Fruit fly (Drosophila melanogaster): ENCODE results near the gene polo.

Gene polo

DNA sequence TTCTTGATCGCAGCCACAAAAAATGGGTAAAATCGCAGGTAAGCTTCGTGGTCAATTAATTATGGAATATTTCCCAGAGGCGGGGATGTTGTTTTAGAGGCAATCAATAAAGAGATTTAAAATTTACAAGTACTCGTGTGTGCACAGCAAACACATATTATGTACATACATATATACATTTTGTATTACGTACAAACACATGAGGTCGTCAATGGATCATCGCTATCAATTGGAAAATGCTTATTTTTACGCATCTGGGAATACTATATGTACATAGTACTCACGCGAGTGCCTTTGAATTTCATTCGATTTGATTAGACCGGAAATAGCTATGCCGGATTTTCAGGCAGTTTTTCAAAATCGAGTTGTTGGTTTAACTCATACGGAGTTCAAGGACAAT is 8.3 kb downstream of the polo start:
- TF ChIP-seq CTCF (optimal IDR thresholded peaks at IDR 0.05) (no peak), CG8478 (optimal IDR thresholded peaks at IDR 0.05) (no peak)

DNA sequence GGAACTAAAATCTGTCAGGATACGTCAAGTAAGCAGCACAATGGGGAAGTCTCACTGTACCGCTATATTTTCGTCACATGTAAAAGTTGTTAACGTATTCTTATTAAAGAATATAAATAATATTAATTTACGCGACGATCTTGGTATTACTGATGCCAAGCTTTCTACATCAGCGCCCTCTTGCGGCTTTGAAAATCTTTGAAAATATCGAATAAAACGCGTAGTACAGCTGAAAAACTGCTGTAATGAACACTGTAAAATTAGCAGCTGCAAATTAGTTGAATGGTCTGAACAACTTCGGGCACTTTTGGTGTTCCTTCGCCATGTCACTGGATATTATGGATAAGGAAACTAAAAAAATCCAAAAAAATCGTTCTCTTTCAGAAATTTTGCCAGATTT is 10.6 kb downstream of the polo start:
- TF ChIP-seq CG8478 (optimal IDR thresholded peaks at IDR 0.05) (no peak), CTCF (optimal IDR thresholded peaks at IDR 0.05) (peak; percentile 50 to 78)

DNA sequence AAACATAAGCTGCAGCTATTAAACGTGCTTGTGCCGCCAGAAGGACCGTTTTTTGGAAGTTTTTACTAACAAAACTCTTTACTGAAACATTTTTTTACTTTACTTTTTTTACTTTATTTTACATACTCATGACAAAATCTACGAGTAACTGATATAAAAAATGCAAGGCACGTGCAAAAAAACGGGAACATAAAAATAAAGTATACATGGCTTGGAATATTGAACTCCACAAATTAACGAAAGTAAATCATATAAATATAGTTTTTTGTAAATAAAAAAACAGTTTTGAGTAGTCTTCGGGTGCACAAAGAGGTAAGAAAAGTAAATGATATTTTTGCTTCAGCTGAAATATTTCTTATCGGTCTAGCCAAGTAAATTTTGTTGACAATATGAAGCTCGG is 11.2 kb downstream of the polo start, which contains the start of gene Spn77Bb:
Gene Spn77Bb, plus strand, starts transcription at position 301 of the 400 bp plus-strand sequence.
- TF ChIP-seq CTCF (optimal IDR thresholded peaks at IDR 0.05) (no peak), CG8478 (optimal IDR thresholded peaks at IDR 0.05) (no peak)

DNA sequence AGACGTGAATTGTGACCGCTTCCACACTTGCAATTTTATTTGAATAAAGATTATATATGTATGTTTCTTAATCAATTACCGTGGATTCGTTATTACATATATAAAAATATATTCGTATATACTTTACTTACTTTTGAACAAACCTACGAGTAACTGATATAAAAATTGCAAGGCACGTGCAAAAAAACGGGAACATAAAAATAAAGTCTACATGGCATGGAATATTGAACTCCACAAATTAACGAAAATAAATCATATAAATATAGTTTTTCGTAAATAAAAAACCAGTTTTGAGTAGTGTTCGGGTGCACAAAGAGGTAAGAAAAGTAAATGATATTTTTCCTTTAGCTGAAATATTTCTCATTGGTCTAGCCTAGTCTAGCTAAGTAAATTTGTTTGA is 32.9 kb downstream of the polo start, which contains the start of gene Spn77Bc:
Gene Spn77Bc, plus strand, starts transcription at position 301 of the 400 bp plus-strand sequence.
- TF ChIP-seq CG8478 (optimal IDR thresholded peaks at IDR 0.05): no peak
- TF ChIP-seq CTCF (optimal IDR thresholded peaks at IDR 0.05): no peak

DNA sequence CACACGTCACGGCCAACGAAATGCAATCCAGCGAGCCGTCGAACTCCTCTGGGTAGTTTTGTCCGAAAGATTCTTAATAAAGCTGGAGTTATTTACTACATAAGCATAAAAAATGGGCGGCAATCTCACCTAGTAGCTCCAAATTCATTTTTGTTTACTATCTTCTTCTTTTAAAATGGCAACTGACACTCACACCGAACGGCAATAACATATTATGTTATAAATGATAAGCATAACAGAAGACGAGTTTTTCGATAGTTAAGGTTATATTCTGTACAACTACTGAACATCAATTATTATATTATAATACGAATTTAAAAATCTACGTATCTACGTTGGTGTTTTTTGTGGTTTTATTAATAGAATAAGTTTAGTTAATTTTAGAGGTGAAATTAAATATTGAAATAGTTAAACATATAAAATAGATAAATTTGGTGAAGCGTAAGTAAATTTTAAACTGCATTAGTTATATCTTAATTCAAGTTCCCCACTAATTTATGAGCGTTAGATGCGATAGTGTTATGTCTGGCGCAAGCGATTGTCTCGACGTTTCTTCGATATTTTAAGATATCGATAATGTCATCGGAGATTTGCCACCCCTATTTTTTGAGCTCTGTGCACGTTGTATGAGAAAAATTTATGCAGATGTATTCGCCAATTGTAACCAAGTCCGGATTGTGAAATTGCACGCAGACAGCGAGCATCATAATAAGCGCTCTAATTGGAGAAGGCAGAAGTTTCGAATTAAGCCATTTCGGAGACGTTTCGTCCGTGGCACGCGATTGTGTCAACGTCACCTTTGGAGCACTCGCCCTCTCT is 38.5 kb downstream of the polo start, which contains the start of the genes Rbbp5 and eRF1:
Gene Rbbp5, minus strand, starts transcription at position 181 of the 819 bp plus-strand sequence.
Gene eRF1, plus strand, starts transcription at position 594 of the 819 bp plus-strand sequence.
- TF ChIP-seq CTCF (optimal IDR thresholded peaks at IDR 0.05): no peak

DNA sequence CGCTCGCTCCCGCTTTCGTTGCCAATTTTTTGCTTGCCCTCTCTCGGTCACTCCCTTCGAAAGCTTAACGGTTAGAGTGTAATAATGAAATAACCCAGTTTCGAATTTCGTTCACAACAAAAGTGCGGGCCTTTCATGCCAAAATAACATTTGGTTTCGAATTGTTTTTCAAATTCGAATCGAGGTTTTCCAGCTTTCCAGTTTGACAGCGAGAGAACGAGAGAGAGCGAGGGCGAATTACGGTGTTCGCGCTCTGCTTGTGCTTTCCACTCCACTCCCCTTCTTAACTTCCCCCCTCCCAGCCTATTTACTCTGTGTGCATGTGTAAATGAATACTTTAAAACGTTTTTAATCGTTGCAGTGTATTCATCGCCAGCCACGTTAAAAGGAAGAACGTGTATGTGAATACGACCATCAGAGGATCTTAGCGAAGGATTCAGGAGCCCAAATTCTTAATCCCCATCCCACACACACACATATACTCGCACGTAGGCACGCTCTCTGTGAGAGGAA is 39.2 kb downstream of the polo start:
- TF ChIP-seq CG8478 (optimal IDR thresholded peaks at IDR 0.05): no peak
- TF ChIP-seq CTCF (optimal IDR thresholded peaks at IDR 0.05): no peak

DNA sequence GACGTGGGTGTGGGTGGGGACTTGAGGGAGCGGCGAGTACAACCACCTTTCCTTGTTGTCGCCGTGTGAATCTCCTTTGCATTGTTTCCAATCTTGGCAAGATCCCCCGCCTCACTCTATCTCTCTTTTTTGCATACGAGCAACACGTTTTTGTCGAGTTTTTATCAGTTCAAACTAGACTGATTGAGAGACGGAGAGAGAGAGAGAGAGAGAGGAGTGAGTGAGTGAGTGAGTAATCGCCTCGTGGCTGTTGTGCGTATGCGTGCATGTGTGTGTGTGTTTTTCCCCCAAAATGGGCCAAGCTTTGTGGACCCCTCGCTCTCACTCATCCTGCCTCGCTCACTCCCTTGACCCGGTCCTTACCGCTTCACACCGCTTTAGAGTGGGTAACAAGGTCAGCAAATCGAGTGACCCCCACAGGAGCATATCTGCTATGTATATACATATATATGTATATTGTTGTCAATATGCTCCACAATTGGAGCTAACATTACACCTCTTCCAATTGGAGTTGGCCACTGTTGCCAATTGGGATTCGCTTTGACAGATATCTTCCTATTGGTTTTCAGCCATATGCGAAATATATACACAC is 40.0 kb downstream of the polo start:
- TF ChIP-seq CTCF (optimal IDR thresholded peaks at IDR 0.05) (no peak), CG8478 (optimal IDR thresholded peaks at IDR 0.05) (no peak)

DNA sequence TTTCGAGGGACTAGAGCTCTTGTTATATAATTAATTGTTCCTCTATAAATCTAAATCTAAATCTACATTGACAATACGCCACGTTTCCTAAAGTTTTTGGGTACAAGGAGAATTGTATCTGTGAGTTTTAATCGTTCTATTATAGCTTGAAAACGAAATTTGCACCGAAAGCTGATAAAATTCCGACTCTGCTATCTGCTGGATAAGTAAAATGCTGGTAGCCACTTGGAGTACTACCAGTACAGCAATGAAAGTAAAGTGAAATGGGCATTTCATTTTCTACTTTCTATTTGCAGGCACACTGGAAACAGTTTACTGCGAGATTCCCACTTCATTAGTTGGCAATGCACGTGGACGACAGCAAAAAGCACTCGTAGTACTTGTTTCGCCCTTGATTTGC is 43.7 kb downstream of the polo start, which contains the start of gene CG5618:
Gene CG5618, plus strand, starts transcription at position 301 of the 400 bp plus-strand sequence.
- TF ChIP-seq CTCF (optimal IDR thresholded peaks at IDR 0.05) (no peak), CG8478 (optimal IDR thresholded peaks at IDR 0.05) (no peak)

DNA sequence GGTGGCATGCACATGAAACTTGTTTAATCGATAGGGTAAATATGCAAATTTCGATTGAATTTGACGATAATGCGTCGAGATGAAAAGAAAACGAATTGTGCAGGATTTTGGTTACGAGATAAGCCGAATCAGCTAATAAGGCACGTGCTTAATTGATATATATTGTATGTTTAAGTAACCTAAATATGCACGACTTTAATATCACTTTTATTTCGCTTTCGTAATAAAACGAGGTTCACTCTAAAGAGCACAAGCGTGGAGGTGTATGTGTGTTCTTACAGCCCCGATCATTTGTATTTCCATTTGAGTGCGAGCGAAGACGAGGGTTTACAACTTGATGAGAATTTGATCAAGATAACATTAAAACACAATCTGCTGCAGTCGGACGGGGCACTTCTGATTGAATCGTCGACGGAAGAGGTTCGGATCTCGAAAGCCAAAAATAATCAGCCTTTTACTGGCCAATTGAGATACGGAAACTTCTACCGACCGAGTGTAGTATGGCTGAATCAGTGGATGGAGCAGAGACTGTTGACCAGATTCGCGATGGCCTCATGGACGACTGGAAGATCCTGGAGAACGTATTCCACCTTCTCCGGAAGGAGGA is 44.4 kb downstream of the polo start:
- no peak for TF ChIP-seq CG8478 (optimal IDR thresholded peaks at IDR 0.05)
- TF ChIP-seq CTCF (optimal IDR thresholded peaks at IDR 0.05): no peak

DNA sequence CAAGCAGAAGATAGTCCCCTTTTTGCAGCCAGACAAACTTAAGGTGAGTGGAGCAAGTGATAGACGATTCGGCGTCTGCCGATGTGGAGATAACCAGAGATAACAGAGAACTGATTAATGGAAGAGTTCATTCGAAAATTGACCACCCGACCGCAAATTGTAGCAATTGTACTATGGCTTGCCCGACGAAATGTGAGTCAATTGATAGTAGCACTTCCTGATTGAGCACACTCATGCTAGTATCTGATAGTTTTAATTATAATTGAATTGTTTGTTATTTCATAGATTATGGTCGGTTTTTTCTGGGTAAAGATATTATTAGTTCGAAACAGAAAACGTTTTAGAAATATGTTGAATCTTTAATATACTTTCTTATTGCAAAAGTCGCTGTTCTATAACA is 44.9 kb downstream of the polo start:
- TF ChIP-seq CG8478 (optimal IDR thresholded peaks at IDR 0.05) (no peak), CTCF (optimal IDR thresholded peaks at IDR 0.05) (no peak)

DNA sequence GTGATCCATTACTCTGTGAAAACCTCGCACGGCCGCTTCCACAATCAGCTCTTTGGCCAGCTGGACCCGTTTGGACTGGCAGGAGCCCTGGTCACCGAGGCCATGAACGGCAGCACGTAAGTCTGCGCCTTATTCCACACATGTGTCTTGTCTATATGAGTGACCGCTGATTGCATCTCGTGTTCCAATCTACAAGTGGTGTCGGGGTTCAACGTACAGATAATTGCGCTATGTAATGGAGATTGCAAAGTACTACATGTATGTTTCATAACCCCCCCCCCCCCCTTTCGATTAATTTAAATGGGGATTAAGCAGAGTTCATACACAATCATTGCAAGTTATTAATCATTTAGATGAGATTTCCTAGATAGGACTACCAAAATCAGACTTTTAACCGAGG is 45.4 kb downstream of the polo start:
- TF ChIP-seq CG8478 (optimal IDR thresholded peaks at IDR 0.05) (no peak), CTCF (optimal IDR thresholded peaks at IDR 0.05) (no peak)

DNA sequence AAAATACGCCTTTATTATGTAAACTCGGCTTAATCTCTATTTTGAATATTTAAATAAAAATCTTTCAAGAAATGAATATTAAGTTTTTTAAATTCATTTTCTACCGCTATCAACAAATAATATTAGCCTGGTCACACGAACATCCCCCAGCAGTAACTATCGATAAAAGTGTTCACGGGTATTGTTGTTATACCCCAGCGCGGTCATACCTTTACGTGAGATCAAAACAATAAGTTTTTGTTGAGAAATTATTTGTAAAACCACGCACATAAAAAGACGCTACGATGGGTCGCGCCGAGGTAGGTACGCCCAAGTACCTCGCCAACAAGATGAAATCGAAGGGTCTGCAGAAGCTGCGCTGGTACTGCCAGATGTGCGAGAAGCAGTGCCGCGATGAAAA is 47.2 kb downstream of the polo start, which contains the start of gene kin17:
Gene kin17, plus strand, starts transcription at position 195 of the 400 bp plus-strand sequence.
- TF ChIP-seq CTCF (optimal IDR thresholded peaks at IDR 0.05) (no peak), CG8478 (optimal IDR thresholded peaks at IDR 0.05) (no peak)

DNA sequence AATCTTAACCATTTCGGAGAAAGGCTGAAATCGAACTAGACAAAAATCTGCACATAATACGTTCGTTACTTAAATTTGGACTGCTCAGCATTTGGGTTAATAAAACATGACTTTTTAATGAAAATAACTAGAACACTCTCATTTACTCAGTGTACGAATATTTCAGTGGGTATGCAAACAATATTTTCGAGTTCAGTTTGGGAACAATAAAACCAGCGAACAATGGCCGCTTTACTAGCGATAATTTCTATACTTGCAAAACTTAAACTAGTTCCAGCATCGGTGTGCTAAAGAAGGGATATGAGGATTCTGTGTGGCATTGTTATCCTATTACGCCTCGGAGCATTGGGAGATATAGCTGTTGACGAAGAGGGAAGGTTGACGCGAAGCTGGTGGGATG is 48.8 kb downstream of the polo start, which contains the start of gene CG5665:
Gene CG5665, plus strand, starts transcription at position 301 of the 400 bp plus-strand sequence.
- TF ChIP-seq CTCF (optimal IDR thresholded peaks at IDR 0.05): no peak

DNA sequence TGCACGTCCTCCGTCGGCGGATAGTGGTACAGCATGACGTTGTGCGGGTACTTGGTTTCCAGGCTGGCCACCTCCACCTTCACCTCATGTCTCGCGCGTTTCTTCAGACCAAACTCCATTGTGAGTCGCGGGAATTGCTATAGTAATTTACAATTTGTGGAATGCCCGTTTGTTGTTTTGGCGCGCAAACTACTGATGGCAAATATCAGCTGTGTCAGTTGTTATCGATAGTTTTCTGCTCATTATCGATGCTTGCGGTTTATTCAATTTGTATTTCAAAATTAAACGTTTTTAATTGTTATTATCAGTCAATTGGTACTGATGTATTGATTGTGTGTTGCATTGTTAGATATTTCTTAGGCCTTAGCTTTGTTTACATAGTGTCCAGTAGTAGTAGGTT is 51.9 kb downstream of the polo start, which contains the start of gene Prim2:
Gene Prim2, minus strand, starts transcription at position 197 of the 400 bp plus-strand sequence.
- TF ChIP-seq CTCF (optimal IDR thresholded peaks at IDR 0.05) (no peak), CG8478 (optimal IDR thresholded peaks at IDR 0.05) (no peak)

Data from S2 (cell line).